Fruit fly (Drosophila melanogaster) whole organism, embryonic: ENCODE measurements around the gene mRpS11.

Experiments
- Hand ChIP-seq: fragments of 200-800 bp; sonication (Bioruptor generic); optimal IDR thresholded peaks from 2 replicates; lab custom pipeline; 2017; ENCODE audit warnings: mild to moderate bottlenecking, missing biosample characterization, missing genetic modification reagents, missing genetic modification characterization
- kay ChIP-seq: fragments of 200-800 bp; sonication (Bioruptor generic); optimal IDR thresholded peaks from 2 replicates; lab custom pipeline; 2016; ENCODE audit warnings: missing biosample characterization, missing genetic modification characterization

DNA sequence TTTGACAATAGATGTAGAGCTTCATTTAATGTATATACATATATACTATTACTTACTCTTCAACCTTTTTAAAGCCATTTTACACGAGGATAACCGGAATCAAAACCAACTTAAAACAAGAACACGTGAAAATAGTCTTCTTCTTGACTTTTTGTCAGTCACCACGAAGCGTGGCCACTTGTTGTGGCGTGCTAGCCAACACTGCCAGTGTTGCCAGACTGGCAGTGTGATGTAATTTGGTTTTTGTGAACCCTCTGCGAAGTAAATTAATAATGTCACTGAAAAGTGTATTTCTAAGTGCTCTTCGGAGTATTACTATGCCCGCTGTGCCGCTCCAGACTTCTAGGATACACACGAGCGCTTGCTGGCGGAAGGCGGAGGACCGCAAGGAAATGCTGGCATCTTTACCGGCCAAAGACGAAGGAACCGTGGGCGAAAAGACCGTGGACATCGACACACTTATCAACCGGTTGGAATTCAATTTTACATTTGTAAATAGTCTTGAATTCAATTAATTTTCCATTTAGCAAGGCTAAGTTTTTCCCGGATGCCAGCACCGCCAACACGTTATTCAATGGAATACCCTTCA is at the start of gene mRpS11, which contains the start of gene Ns1:
- TF ChIP-seq Hand (GFP tag; lab: Kevin White, UChicago) (no peak), kay (GFP tag; lab: Kevin White, UChicago) (no peak)
